Worm (Caenorhabditis elegans) whole organism, L4 larva: ENCODE results near the gene C07A12.18.

Source experiments
- F10B5.3 ChIP-seq: sonication (generic microtip); optimal IDR thresholded peaks from 2 replicates; lab custom pipeline; 2016; ENCODE audit warnings: mild to moderate bottlenecking, missing genetic modification characterization, missing compliant biosample characterization
- F49E8.2 ChIP-seq: sonication (generic microtip); optimal IDR thresholded peaks from 2 replicates; lab custom pipeline; 2016; ENCODE audit warnings: missing compliant biosample characterization, mild to moderate bottlenecking, missing genetic modification characterization, borderline replicate concordance
- Y75B8A.6 ChIP-seq: fragments of 200-800 bp; sonication (Bioruptor generic); IDR thresholded peaks from 2 replicates; pipeline ENCODE4 v1.3.6; 2022; ENCODE audit warnings: missing genetic modification reagents, missing genetic modification characterization, missing compliant biosample characterization
- aha-1 ChIP-seq: fragments of 150-350 bp; peaks from one replicate; lab custom pipeline; 2014; ENCODE audit warnings: missing biosample characterization, missing genetic modification characterization
- attf-4 ChIP-seq: sonication (generic microtip); optimal IDR thresholded peaks from 3 replicates; lab custom pipeline; 2017; ENCODE audit warnings: missing biosample characterization, missing genetic modification characterization
- ceh-20 ChIP-seq: fragments of 200-800 bp; sonication (Bioruptor generic); IDR thresholded peaks from 2 replicates; pipeline ENCODE4 v1.3.6; 2022; ENCODE audit warnings: missing genetic modification reagents, missing genetic modification characterization, missing compliant biosample characterization
- ceh-32 ChIP-seq: sonication (generic microtip); optimal IDR thresholded peaks from 2 replicates; lab custom pipeline; 2016; ENCODE audit warnings: mild to moderate bottlenecking, missing genetic modification characterization, missing compliant biosample characterization; ENCODE audit not compliant: poor library complexity
- ceh-44 ChIP-seq: fragments of 200-800 bp; sonication (Bioruptor generic); IDR thresholded peaks from 2 replicates; pipeline ENCODE4 v1.3.6; 2022; ENCODE audit warnings: missing genetic modification reagents, missing genetic modification characterization, missing compliant biosample characterization
- ceh-62 ChIP-seq: sonication (generic microtip); optimal IDR thresholded peaks from 2 replicates; lab custom pipeline; 2017; ENCODE audit warnings: missing biosample characterization, missing genetic modification characterization
- ces-1 ChIP-seq: fragments of 150-350 bp; sonication (generic microtip); optimal IDR thresholded peaks from 4 replicates; lab custom pipeline; 2014; ENCODE audit warnings: missing biosample characterization, missing genetic modification reagents, missing genetic modification characterization
- cey-2 ChIP-seq: sonication (generic microtip); optimal IDR thresholded peaks from 3 replicates; lab custom pipeline; 2017; ENCODE audit warnings: missing genetic modification characterization, mild to moderate bottlenecking, missing compliant biosample characterization, antibody characterized with exemption, borderline replicate concordance; ENCODE audit not compliant: insufficient read depth
- ctbp-1 ChIP-seq: fragments of 200-800 bp; sonication (Bioruptor generic); IDR thresholded peaks from 2 replicates; pipeline ENCODE4 v1.3.6; 2022; ENCODE audit warnings: missing genetic modification reagents, missing genetic modification characterization, missing compliant biosample characterization
- daf-12 ChIP-seq: fragments of 150-350 bp; optimal IDR thresholded peaks from 2 replicates; lab custom pipeline; 2014; ENCODE audit warnings: missing biosample characterization, missing genetic modification reagents, missing genetic modification characterization
- daf-16 ChIP-seq, 3 experiments: sonication (generic microtip); optimal IDR thresholded peaks; 2 replicates each; lab custom pipeline; 2016 to 2017; ENCODE audit warnings: missing genetic modification characterization in 3 of 3, missing genetic modification reagents in 3 of 3, mild to moderate bottlenecking in 2 of 3, missing compliant biosample characterization in 2 of 3, missing biosample characterization in 1 of 3, moderate library complexity in 1 of 3
- daf-19 ChIP-seq: fragments of 200-800 bp; sonication (Bioruptor generic); conservative IDR thresholded peaks from 2 replicates; pipeline ENCODE4 v1.3.6; 2022; ENCODE audit warnings: missing genetic modification characterization, missing compliant biosample characterization
- dmd-6 ChIP-seq: fragments of 200-800 bp; sonication (Bioruptor generic); IDR thresholded peaks from 2 replicates; pipeline ENCODE4 v1.3.6; 2022; ENCODE audit warnings: missing genetic modification reagents, missing genetic modification characterization, missing compliant biosample characterization
- dmd-8 ChIP-seq: fragments of 200-800 bp; sonication (Bioruptor generic); IDR thresholded peaks from 2 replicates; pipeline ENCODE4 v1.3.6; 2022; ENCODE audit warnings: missing genetic modification characterization, missing compliant biosample characterization
- dmd-9 ChIP-seq: fragments of 200-800 bp; sonication (Bioruptor generic); IDR thresholded peaks from 2 replicates; pipeline ENCODE4 v1.3.6; 2022; ENCODE audit warnings: missing genetic modification reagents, missing genetic modification characterization, missing compliant biosample characterization
- dve-1 ChIP-seq: sonication (generic microtip); optimal IDR thresholded peaks from 2 replicates; lab custom pipeline; 2017; ENCODE audit warnings: antibody characterized with exemption, mild to moderate bottlenecking, missing genetic modification characterization, missing compliant biosample characterization; ENCODE audit not compliant: insufficient read depth
- egl-27 ChIP-seq: sonication (generic microtip); optimal IDR thresholded peaks from 3 replicates; lab custom pipeline; 2017; ENCODE audit warnings: missing biosample characterization, missing genetic modification reagents, missing genetic modification characterization
- fkh-10 ChIP-seq: fragments of 150-350 bp; optimal IDR thresholded peaks from 2 replicates; lab custom pipeline; 2014; ENCODE audit warnings: missing biosample characterization, missing genetic modification reagents, missing genetic modification characterization
- hlh-30 ChIP-seq: sonication (generic microtip); optimal IDR thresholded peaks from 2 replicates; lab custom pipeline; 2017; ENCODE audit warnings: antibody characterized with exemption, mild to moderate bottlenecking, missing genetic modification characterization, missing compliant biosample characterization; ENCODE audit not compliant: insufficient read depth
- lin-38 ChIP-seq: fragments of 200-800 bp; sonication (Bioruptor generic); IDR thresholded peaks from 2 replicates; pipeline ENCODE4 v1.3.6; 2022; ENCODE audit warnings: missing genetic modification reagents, missing genetic modification characterization, missing compliant biosample characterization
- lin-39 ChIP-seq: fragments of 150-350 bp; optimal IDR thresholded peaks from 2 replicates; lab custom pipeline; 2014; ENCODE audit warnings: missing biosample characterization, missing genetic modification reagents, missing genetic modification characterization
- mes-2 ChIP-seq: sonication (generic microtip); optimal IDR thresholded peaks from 2 replicates; lab custom pipeline; 2016; ENCODE audit warnings: missing genotype, mild to moderate bottlenecking, missing genetic modification characterization, missing compliant biosample characterization; ENCODE audit not compliant: poor library complexity, severe bottlenecking
- nhr-11 ChIP-seq: fragments of 150-350 bp; optimal IDR thresholded peaks from 2 replicates; lab custom pipeline; 2014; ENCODE audit warnings: missing biosample characterization, missing genetic modification characterization
- nhr-28 ChIP-seq: fragments of 150-350 bp; optimal IDR thresholded peaks from 2 replicates; lab custom pipeline; 2014; ENCODE audit warnings: missing biosample characterization, missing genetic modification characterization
- nhr-77 ChIP-seq: fragments of 150-350 bp; optimal IDR thresholded peaks from 2 replicates; lab custom pipeline; 2014; ENCODE audit warnings: missing biosample characterization, missing genetic modification characterization
- rbr-2 ChIP-seq: sonication (generic microtip); optimal IDR thresholded peaks from 2 replicates; lab custom pipeline; 2016; ENCODE audit warnings: missing genotype, missing genetic modification characterization, missing compliant biosample characterization
- snpc-4 ChIP-seq: fragments of 150-350 bp; optimal IDR thresholded peaks from 2 replicates; lab custom pipeline; 2014; ENCODE audit warnings: missing biosample characterization, missing genetic modification characterization
- tag-97 ChIP-seq: fragments of 200-800 bp; sonication (Bioruptor generic); IDR thresholded peaks from 2 replicates; pipeline ENCODE4 v1.3.6; 2022; ENCODE audit warnings: missing genetic modification characterization, missing compliant biosample characterization
- tra-1 ChIP-seq: fragments of 200-800 bp; sonication (Bioruptor generic); IDR thresholded peaks from 2 replicates; pipeline ENCODE4 v1.3.6; 2022; ENCODE audit warnings: missing genetic modification reagents, missing genetic modification characterization, missing compliant biosample characterization
- unc-130 ChIP-seq: sonication (generic microtip); optimal IDR thresholded peaks from 2 replicates; lab custom pipeline; 2016; ENCODE audit warnings: missing genetic modification reagents, missing genetic modification characterization, missing compliant biosample characterization
- unc-39 ChIP-seq: sonication (generic microtip); optimal IDR thresholded peaks from 2 replicates; lab custom pipeline; 2017; ENCODE audit warnings: missing biosample characterization, missing genetic modification characterization
- unc-62 ChIP-seq, 3 experiments: fragments of 150-350 bp in 1 of 3; sonication (generic microtip); optimal IDR thresholded peaks in 2 of 3; peaks in 1 of 3; 1 replicate in 1 of 3; 2 replicates in 2 of 3; lab custom pipeline; 2014 to 2017; ENCODE audit warnings: missing biosample characterization in 3 of 3, missing genetic modification characterization in 3 of 3, missing genetic modification reagents in 3 of 3, missing genotype in 1 of 3
- zfp-2 ChIP-seq: sonication (generic microtip); optimal IDR thresholded peaks from 2 replicates; lab custom pipeline; 2016; ENCODE audit warnings: mild to moderate bottlenecking, missing genetic modification characterization, missing compliant biosample characterization
- zfp-3 ChIP-seq: fragments of 200-800 bp; sonication (Bioruptor generic); conservative IDR thresholded peaks from 2 replicates; pipeline ENCODE4 v1.3.6; 2022; ENCODE audit warnings: missing genetic modification reagents, missing genetic modification characterization, missing compliant biosample characterization
- zip-11 ChIP-seq: fragments of 200-800 bp; sonication (Bioruptor generic); IDR thresholded peaks from 2 replicates; pipeline ENCODE4 v1.3.6; 2022; ENCODE audit warnings: missing genetic modification characterization, missing compliant biosample characterization
- ztf-11 ChIP-seq: fragments of 150-350 bp; optimal IDR thresholded peaks from 2 replicates; lab custom pipeline; 2014; ENCODE audit warnings: missing biosample characterization, missing genetic modification characterization
- ztf-7 ChIP-seq: fragments of 150-350 bp; optimal IDR thresholded peaks from 2 replicates; lab custom pipeline; 2014; ENCODE audit warnings: missing biosample characterization, missing genetic modification characterization

C07A12.18 gene

DNA sequence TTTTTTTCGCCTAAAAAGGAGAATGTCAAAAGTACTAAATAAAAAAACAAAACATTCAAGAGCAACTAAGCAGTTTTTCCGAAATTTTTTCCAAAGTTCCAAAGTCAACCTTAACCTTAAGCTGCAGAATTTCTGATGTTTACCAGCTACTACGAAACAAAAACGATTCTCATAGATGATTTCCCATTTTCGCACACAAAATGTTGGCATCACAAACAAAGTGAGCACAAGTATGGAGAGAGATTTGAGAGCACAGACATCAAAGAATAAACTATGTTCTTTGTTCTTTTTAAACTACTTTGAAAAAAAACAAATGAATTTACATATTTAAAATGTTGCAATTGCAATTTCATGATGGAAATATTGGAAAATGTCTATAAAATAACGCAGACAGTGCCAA, 26.4 kb downstream of the C07A12.18 start:
- no peak for TF ChIP-seq rbr-2 (tag; lab: Kevin White, UChicago)
- TF ChIP-seq lin-38, result no peak
- TF ChIP-seq zip-11 (GFP tag; lab: Robert Waterston, UW), result no peak
- TF ChIP-seq unc-62 (GFP tag; optimal IDR thresholded peaks at IDR 0.05 in 1 of 2; lab: Kevin White, UChicago), result no peak
- no peak for TF ChIP-seq unc-62 (tag; optimal IDR thresholded peaks at IDR 0.05; lab: Kevin White, UChicago)
- no peak for TF ChIP-seq dmd-8 (GFP tag; lab: Robert Waterston, UW)
- TF ChIP-seq daf-12, result no peak
- TF ChIP-seq lin-39 (tag; lab: Kevin White, UChicago), result no peak
- no peak for TF ChIP-seq tag-97 (GFP tag; lab: Robert Waterston, UW)
- no peak for TF ChIP-seq egl-27 (tag; lab: Kevin White, UChicago)
- no peak for TF ChIP-seq unc-130 (GFP tag; lab: Kevin White, UChicago)
- no peak for TF ChIP-seq F49E8.2 (tag; lab: Kevin White, UChicago)
- TF ChIP-seq unc-39 (tag; lab: Kevin White, UChicago), result no peak
- TF ChIP-seq ceh-62 (tag; lab: Kevin White, UChicago), result no peak
- no peak for TF ChIP-seq tra-1 (GFP tag; lab: Robert Waterston, UW)
- no peak for TF ChIP-seq ceh-32
- no peak for TF ChIP-seq fkh-10 (GFP tag; lab: Kevin White, UChicago)
- TF ChIP-seq ces-1 (GFP tag; lab: Kevin White, UChicago), result no peak
- no peak for TF ChIP-seq cey-2 (tag; lab: Kevin White, UChicago)
- TF ChIP-seq nhr-11 (tag; lab: Kevin White, UChicago), result no peak
- no peak for TF ChIP-seq ztf-11 (tag; lab: Kevin White, UChicago)
- no peak for TF ChIP-seq zfp-2 (tag; lab: Kevin White, UChicago)
- TF ChIP-seq ceh-20 (GFP tag; lab: Robert Waterston, UW), result no peak
- no peak for TF ChIP-seq daf-16 (GFP tag; optimal IDR thresholded peaks at IDR 0.05; lab: Kevin White, UChicago)
- TF ChIP-seq daf-16 (tag; optimal IDR thresholded peaks at IDR 0.05; lab: Kevin White, UChicago), result peak; percentile 83
- TF ChIP-seq dve-1 (tag; lab: Kevin White, UChicago), result peak; percentile 34
- TF ChIP-seq Y75B8A.6 (GFP tag; lab: Robert Waterston, UW), result no peak
- TF ChIP-seq hlh-30 (tag; lab: Kevin White, UChicago), result peak; percentile 6
- TF ChIP-seq zfp-3 (GFP tag; lab: Robert Waterston, UW), result no peak
- TF ChIP-seq daf-19 (GFP tag; lab: Robert Waterston, UW), result no peak
- no peak for TF ChIP-seq mes-2 (tag; lab: Kevin White, UChicago)
- TF ChIP-seq nhr-77 (tag; lab: Kevin White, UChicago), result no peak
- no peak for TF ChIP-seq ztf-7 (tag; lab: Kevin White, UChicago)
- TF ChIP-seq ceh-44 (GFP tag; lab: Robert Waterston, UW), result no peak
- no peak for TF ChIP-seq attf-4
- peak; percentile 27 for TF ChIP-seq nhr-28
- no peak for TF ChIP-seq snpc-4 (tag; lab: Kevin White, UChicago)
- no peak for TF ChIP-seq ctbp-1
- TF ChIP-seq F10B5.3 (tag; lab: Kevin White, UChicago), result no peak
- TF ChIP-seq dmd-9 (GFP tag; lab: Robert Waterston, UW), result no peak
- peak; percentile 18; the same call in 1 of the 2 replicates for TF ChIP-seq dmd-6 (GFP tag; lab: Robert Waterston, UW)
- no peak for TF ChIP-seq aha-1 (tag; lab: Kevin White, UChicago)
